Worm (Caenorhabditis elegans): ENCODE data around the gene rnh-2.

The rnh-2 gene

ce11 chrII:8546975-8547374, 30.0 kb downstream of the rnh-2 start (continued):
- 0 out of 2 replicates have a peak, but pooled peaks have one; percentile 29 for TF ChIP-seq lin-29 (GFP tag; IDR thresholded peaks at IDR 0.05)
- TF ChIP-seq T20F7.1 (GFP tag; optimal IDR thresholded peaks at IDR 0.05), result peak; percentile 69
- TF ChIP-seq aha-1 (tag), result peak; percentile 95
- peak; percentile 84 for TF ChIP-seq gei-8 (GFP tag; optimal IDR thresholded peaks at IDR 0.05)
- no peak for TF ChIP-seq F10B5.3 (tag; optimal IDR thresholded peaks at IDR 0.05)
- TF ChIP-seq hif-1 (tag; optimal IDR thresholded peaks at IDR 0.05), result peak in 1 of 2 experiments; percentile 5
- TF ChIP-seq nhr-42 (GFP tag; IDR thresholded peaks at IDR 0.05), result peak; percentile 88
- TF ChIP-seq hlh-11 (tag; optimal IDR thresholded peaks at IDR 0.05), result peak; percentile 72
- no peak for TF ChIP-seq D1046.2 (GFP tag; IDR thresholded peaks at IDR 0.05)
- TF ChIP-seq ceh-44 (GFP tag; IDR thresholded peaks at IDR 0.05), result peak; percentile 70; the same call in 1 of the 2 replicates
- TF ChIP-seq nhr-102 (tag; optimal IDR thresholded peaks at IDR 0.05), result peak; percentile 54
- peak; percentile 89 for TF ChIP-seq nhr-111 (GFP tag; optimal IDR thresholded peaks at IDR 0.05)
- TF ChIP-seq aly-2 (tag; optimal IDR thresholded peaks at IDR 0.05), result peak; percentile 15
- TF ChIP-seq saeg-2 (GFP tag; IDR thresholded peaks at IDR 0.05), result peak; percentile 61; the same call in 1 of the 2 replicates
- TF ChIP-seq zfp-3 (GFP tag; conservative IDR thresholded peaks at IDR 0.05), result peak; percentile 72
- no peak for TF ChIP-seq mep-1 (tag; optimal IDR thresholded peaks at IDR 0.05)
- TF ChIP-seq nhr-48 (tag; optimal IDR thresholded peaks at IDR 0.05), result peak; percentile 54
- peak; percentile 88 for TF ChIP-seq mxl-3 (GFP tag; optimal IDR thresholded peaks at IDR 0.05)
- peak; percentile 92 for TF ChIP-seq tra-1 (GFP tag; IDR thresholded peaks at IDR 0.05)
- TF ChIP-seq arid-1 (GFP tag; conservative IDR thresholded peaks at IDR 0.05), result peak; percentile 91
- peak; percentile 13 for TF ChIP-seq nhr-77 (tag; optimal IDR thresholded peaks at IDR 0.05)
- TF ChIP-seq madf-5 (GFP tag; IDR thresholded peaks at IDR 0.05), result peak in 1 of 2 experiments; percentile 83; a peak in 2 of 4 replicates
- TF ChIP-seq F49E8.2 (tag; optimal IDR thresholded peaks at IDR 0.05; ENCODE audit: borderline replicate concordance), result peak; percentile 55
- TF ChIP-seq daf-16 (GFP tag; optimal IDR thresholded peaks at IDR 0.05), result peak; percentile 54 to 86
- TF ChIP-seq daf-16 (tag; optimal IDR thresholded peaks at IDR 0.05), result peak; percentile 77
- peak; percentile 98 for TF ChIP-seq lim-7 (GFP tag; IDR thresholded peaks at IDR 0.05)
- TF ChIP-seq nhr-28 (tag; optimal IDR thresholded peaks at IDR 0.05), result peak; percentile 54
- TF ChIP-seq ceh-32 (tag; optimal IDR thresholded peaks at IDR 0.05; ENCODE audit: poor library complexity), result no peak
- peak; percentile 74 for TF ChIP-seq hlh-30 (tag; optimal IDR thresholded peaks at IDR 0.05; ENCODE audit: insufficient read depth)
- TF ChIP-seq R02D3.7 (tag; optimal IDR thresholded peaks at IDR 0.05), result peak; percentile 7
- peak; percentile 84 for TF ChIP-seq daf-19 (GFP tag; conservative IDR thresholded peaks at IDR 0.05)
- TF ChIP-seq lin-15B (tag; optimal IDR thresholded peaks at IDR 0.05), result no peak
- peak; percentile 47 for TF ChIP-seq unc-130 (GFP tag; optimal IDR thresholded peaks at IDR 0.05)
- 0 out of 2 replicates have a peak, but pooled peaks have one; percentile 61 for TF ChIP-seq tag-97 (GFP tag; IDR thresholded peaks at IDR 0.05)
- no peak for TF ChIP-seq zip-2 (tag; optimal IDR thresholded peaks at IDR 0.05)
- TF ChIP-seq lin-1 (GFP tag; IDR thresholded peaks at IDR 0.05), result peak; percentile 79
- TF ChIP-seq nhr-11 (tag; optimal IDR thresholded peaks at IDR 0.05), result peak; percentile 32
- no peak; the same call in 1 of the 2 replicates for TF ChIP-seq T26A8.4 (GFP tag; IDR thresholded peaks at IDR 0.05)
- TF ChIP-seq Y5F2A.4 (GFP tag; optimal IDR thresholded peaks at IDR 0.05), result peak; percentile 80
- TF ChIP-seq nhr-41 (GFP tag; IDR thresholded peaks at IDR 0.05), result peak; percentile 53; the same call in 1 of the 2 replicates
- TF ChIP-seq dmd-8 (GFP tag; IDR thresholded peaks at IDR 0.05), result no peak; the same call in none of the 2 replicates
- peak; percentile 95 for TF ChIP-seq pha-4 (GFP tag; IDR thresholded peaks at IDR 0.05)
- TF ChIP-seq pha-4 (tag; optimal IDR thresholded peaks at IDR 0.05), result no peak
- TF ChIP-seq dpl-1 (GFP tag; optimal IDR thresholded peaks at IDR 0.05), result peak; percentile 41
- TF ChIP-seq ama-1 (optimal IDR thresholded peaks at IDR 0.05), result no peak
- TF ChIP-seq nhr-6 (tag; optimal IDR thresholded peaks at IDR 0.05), result peak; percentile 84
- TF ChIP-seq F37D6.2 (tag; optimal IDR thresholded peaks at IDR 0.05), result peak; percentile 21
- 0 out of 2 replicates have a peak, but pooled peaks have one; percentile 65 for TF ChIP-seq mxl-2 (GFP tag; conservative IDR thresholded peaks at IDR 0.05)
- TF ChIP-seq duxl-1 (tag; optimal IDR thresholded peaks at IDR 0.05; ENCODE audit: poor library complexity), result peak; percentile 81
- TF ChIP-seq lin-13 (GFP tag; optimal IDR thresholded peaks at IDR 0.05), result peak; percentile 71
